Fruit fly (Drosophila melanogaster): ENCODE measurements around the gene CG16721.

Gene CG16721

DNA sequence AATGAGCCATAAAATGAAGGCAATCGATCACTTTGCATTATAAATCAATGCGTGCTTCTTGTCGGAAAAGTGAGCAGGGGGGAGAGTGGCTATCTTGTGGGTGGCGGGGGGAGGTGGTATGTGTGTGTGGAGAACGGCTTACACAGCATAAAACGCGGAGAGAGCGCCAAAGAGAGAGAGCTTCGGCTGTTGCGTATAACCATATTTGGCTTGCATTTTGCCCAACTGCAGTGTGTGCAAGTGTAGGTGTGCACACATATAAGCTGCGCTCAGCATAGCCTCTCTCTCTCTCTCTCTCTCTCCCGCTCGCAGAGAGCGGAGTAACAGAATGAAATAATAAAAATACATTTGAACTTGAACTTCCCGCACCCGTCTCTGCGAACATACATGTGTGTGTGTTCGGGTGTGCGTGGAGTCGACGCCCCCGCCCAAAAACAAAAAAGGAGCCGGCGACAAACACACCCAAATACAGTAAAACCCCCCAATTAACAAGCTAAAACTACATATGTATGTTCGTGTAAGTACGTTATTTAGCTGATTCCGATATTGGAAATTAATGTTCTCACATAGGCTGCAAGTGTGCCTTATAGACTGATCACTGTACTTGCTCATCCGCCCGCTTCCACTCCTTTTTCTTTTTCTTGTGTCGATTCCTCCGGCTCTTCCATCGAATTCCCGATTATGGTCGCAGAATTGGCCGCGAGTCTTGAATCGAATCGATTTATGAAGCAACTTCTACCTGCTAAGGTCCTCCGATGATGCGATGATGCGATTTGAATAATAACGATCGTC, 7.3 kb downstream of the CG16721 start (continued):
- TF ChIP-seq seq (GFP tag; IDR thresholded peaks at IDR 0.05) = no peak
- peak; percentile 17; the same call in 1 of the 2 replicates for TF ChIP-seq Ptx1 (GFP tag; IDR thresholded peaks at IDR 0.05)
- TF ChIP-seq Nf-YC (tag; optimal IDR thresholded peaks at IDR 0.05) = no peak
- no peak for TF ChIP-seq prd (optimal IDR thresholded peaks at IDR 0.05)
- no peak for TF ChIP-seq prd (GFP tag; IDR thresholded peaks at IDR 0.05)
- TF ChIP-seq Pdp1 (GFP tag; optimal IDR thresholded peaks at IDR 0.05) = no peak
- no peak for TF ChIP-seq croc (GFP tag; conservative IDR thresholded peaks at IDR 0.05)
- TF ChIP-seq CG12942 (GFP tag; optimal IDR thresholded peaks at IDR 0.05) = no peak
- TF ChIP-seq Mes4 (GFP tag; optimal IDR thresholded peaks at IDR 0.05) = no peak
- no peak for TF ChIP-seq peb (GFP tag; IDR thresholded peaks at IDR 0.05)
- no peak for TF ChIP-seq Atf-2 (GFP tag; optimal IDR thresholded peaks at IDR 0.05)
- no peak for TF ChIP-seq CG7372 (GFP tag; IDR thresholded peaks at IDR 0.05)
- TF ChIP-seq D (optimal IDR thresholded peaks at IDR 0.05) = no peak
- TF ChIP-seq D (GFP tag; optimal IDR thresholded peaks at IDR 0.05) = no peak
- TF ChIP-seq CG11247 (GFP tag; IDR thresholded peaks at IDR 0.05) = 0 out of 2 replicates have a peak, but pooled peaks have one; percentile 25
- no peak for TF ChIP-seq CG8359 (GFP tag; optimal IDR thresholded peaks at IDR 0.05; ENCODE audit: borderline replicate concordance)
- peak; percentile 55 for TF ChIP-seq CG2712 (tag; optimal IDR thresholded peaks at IDR 0.05)
- no peak for TF ChIP-seq ham (GFP tag; IDR thresholded peaks at IDR 0.05)
- TF ChIP-seq CG9797 (GFP tag; optimal IDR thresholded peaks at IDR 0.05) = no peak
- no peak for TF ChIP-seq amos (GFP tag; IDR thresholded peaks at IDR 0.05; ENCODE audit: partially characterized antibody)
- peak; percentile 46 for TF ChIP-seq CG10979 (tag; optimal IDR thresholded peaks at IDR 0.05)
- no peak for TF ChIP-seq Sin3A (optimal IDR thresholded peaks at IDR 0.05)
- no peak for TF ChIP-seq Dek (tag; optimal IDR thresholded peaks at IDR 0.05)
- TF ChIP-seq sr (GFP tag; IDR thresholded peaks at IDR 0.05) = peak; percentile 46; the same call in 2 of the 3 replicates
- 0 out of 2 replicates have a peak, but pooled peaks have one; percentile 19 for TF ChIP-seq sna (GFP tag; IDR thresholded peaks at IDR 0.05; ENCODE audit: partially characterized antibody)
- TF ChIP-seq cato (GFP tag; optimal IDR thresholded peaks at IDR 0.05; ENCODE audit: borderline replicate concordance) = no peak
- no peak for TF ChIP-seq klu (GFP tag; IDR thresholded peaks at IDR 0.05)
- TF ChIP-seq tup (GFP tag; optimal IDR thresholded peaks at IDR 0.05) = no peak
- TF ChIP-seq CG32767 (GFP tag; IDR thresholded peaks at IDR 0.05) = 0 out of 2 replicates have a peak, but pooled peaks have one; percentile 9
- no peak for TF ChIP-seq mld (GFP tag; IDR thresholded peaks at IDR 0.05; ENCODE audit: partially characterized antibody)
- TF ChIP-seq CG11456 (GFP tag; IDR thresholded peaks at IDR 0.05) = peak; percentile 52; the same call in 2 of the 3 replicates
- TF ChIP-seq hb (GFP tag; IDR thresholded peaks at IDR 0.05; ENCODE audit: partially characterized antibody) = no peak
- no peak for TF ChIP-seq Hmx (GFP tag; optimal IDR thresholded peaks at IDR 0.05)
- no peak for TF ChIP-seq lmd (GFP tag; IDR thresholded peaks at IDR 0.05)
- no peak for TF ChIP-seq NC2α (GFP tag; optimal IDR thresholded peaks at IDR 0.05)
- TF ChIP-seq CG18011 (GFP tag; optimal IDR thresholded peaks at IDR 0.05) = no peak
- no peak for TF ChIP-seq kay (GFP tag; optimal IDR thresholded peaks at IDR 0.05)
- TF ChIP-seq CG8924 (tag; optimal IDR thresholded peaks at IDR 0.05) = no peak
- no peak for TF ChIP-seq CG12104 (GFP tag; optimal IDR thresholded peaks at IDR 0.05)
- no peak for TF ChIP-seq CG8944 (GFP tag; optimal IDR thresholded peaks at IDR 0.05)
- TF ChIP-seq Kr (GFP tag; optimal IDR thresholded peaks at IDR 0.05) = no peak
- TF ChIP-seq ATbp (GFP tag; optimal IDR thresholded peaks at IDR 0.05) = no peak
- no peak for TF ChIP-seq CG4707 (GFP tag; optimal IDR thresholded peaks at IDR 0.05)
- no peak for TF ChIP-seq Sry-δ (GFP tag; optimal IDR thresholded peaks at IDR 0.05)
- no peak for TF ChIP-seq Taf1 (GFP tag; IDR thresholded peaks at IDR 0.05)
- TF ChIP-seq slbo (GFP tag; IDR thresholded peaks at IDR 0.05) = peak; percentile 43; the same call in 1 of the 2 replicates
- TF ChIP-seq E2f1 (GFP tag; IDR thresholded peaks at IDR 0.05) = 0 out of 2 replicates have a peak, but pooled peaks have one; percentile 19
- TF ChIP-seq Oli (tag; optimal IDR thresholded peaks at IDR 0.05) = peak; percentile 10
- TF ChIP-seq Med (GFP tag) = peak; percentile 85
- no peak for TF ChIP-seq CG9609 (GFP tag; optimal IDR thresholded peaks at IDR 0.05)
